In genomic region chrIV:2997302-2997701, ce11 we compare ENCODE assay signal across 5 worm cellular contexts.
TF ChIP-seq lines count a peak whose summit lies in the region.

No protein-coding gene starts in this region.

TF ChIP-seq in whole organism, L1 larva, 84 proteins besides CTCF, POLR2A, EP300 and RAD21:
- no peak for TF ChIP-seq swsn-7 (tag; optimal IDR thresholded peaks at IDR 0.05; lab: Kevin White, UChicago)
- TF ChIP-seq ceh-82 (tag; optimal IDR thresholded peaks at IDR 0.05; lab: Kevin White, UChicago): peak in 1 of 3 experiments; percentile 11
- TF ChIP-seq lsy-2 (tag; optimal IDR thresholded peaks at IDR 0.05; lab: Kevin White, UChicago): no peak
- peak; percentile 73 for TF ChIP-seq lin-14 (GFP tag; optimal IDR thresholded peaks at IDR 0.05; lab: Kevin White, UChicago)
- peak; percentile 61 for TF ChIP-seq ceh-8 (GFP tag; optimal IDR thresholded peaks at IDR 0.05; lab: Kevin White, UChicago)
- no peak for TF ChIP-seq lin-13 (GFP tag; optimal IDR thresholded peaks at IDR 0.05; lab: Kevin White, UChicago)
- TF ChIP-seq rnt-1 (tag; optimal IDR thresholded peaks at IDR 0.05; lab: Kevin White, UChicago): peak; percentile 34
- no peak for TF ChIP-seq mef-2 (tag; optimal IDR thresholded peaks at IDR 0.05; lab: Kevin White, UChicago)
- TF ChIP-seq efl-1 (optimal IDR thresholded peaks at IDR 0.05; lab: Kevin White, UChicago): no peak
- TF ChIP-seq efl-1 (GFP tag; optimal IDR thresholded peaks at IDR 0.05 in 1 of 2; lab: Kevin White, UChicago): peak in 1 of 2 experiments; percentile 6
- TF ChIP-seq mep-1 (tag; optimal IDR thresholded peaks at IDR 0.05; lab: Kevin White, UChicago): peak; percentile 8

TF ChIP-seq in whole organism, L3 larva, 47 proteins besides CTCF, POLR2A, EP300 and RAD21:
- TF ChIP-seq pqm-1 (tag; optimal IDR thresholded peaks at IDR 0.05; lab: Kevin White, UChicago) (no peak), lsy-12 (tag; optimal IDR thresholded peaks at IDR 0.05; lab: Kevin White, UChicago) (no peak), fkh-10 (GFP tag; optimal IDR thresholded peaks at IDR 0.05; lab: Kevin White, UChicago) (no peak), nfya-1 (tag; optimal IDR thresholded peaks at IDR 0.05; lab: Kevin White, UChicago; ENCODE audit: insufficient read depth) (peak; percentile 68), hmg-11 (tag; optimal IDR thresholded peaks at IDR 0.05; lab: Kevin White, UChicago) (no peak), elt-1 (tag; optimal IDR thresholded peaks at IDR 0.05; lab: Kevin White, UChicago) (no peak)

TF ChIP-seq in whole organism, early embryonic, 17 proteins besides CTCF, POLR2A, EP300 and RAD21:
- no peak for TF ChIP-seq hnd-1 (tag; optimal IDR thresholded peaks at IDR 0.05; lab: Kevin White, UChicago)
- TF ChIP-seq hmg-4 (GFP tag; optimal IDR thresholded peaks at IDR 0.05; lab: Kevin White, UChicago): peak; percentile 18
- no peak for TF ChIP-seq pes-1 (GFP tag; IDR thresholded peaks at IDR 0.05; lab: Robert Waterston, UW)
- TF ChIP-seq hmbx-1 (tag; optimal IDR thresholded peaks at IDR 0.05; lab: Kevin White, UChicago): no peak

TF ChIP-seq in whole organism, midembryonic, 9 proteins besides CTCF, POLR2A, EP300 and RAD21:
- no peak for TF ChIP-seq flt-1 (GFP tag; IDR thresholded peaks at IDR 0.05; lab: Robert Waterston, UW)
- 0 out of 2 replicates have a peak, but pooled peaks have one; percentile 44 for TF ChIP-seq tab-1 (GFP tag; IDR thresholded peaks at IDR 0.05; lab: Robert Waterston, UW)
- TF ChIP-seq ztf-23 (GFP tag; IDR thresholded peaks at IDR 0.05; lab: Robert Waterston, UW): no peak

TF ChIP-seq in whole organism, young adult, 124 proteins besides CTCF, POLR2A, EP300 and RAD21:
- TF ChIP-seq attf-3 (GFP tag; conservative IDR thresholded peaks at IDR 0.05; lab: Robert Waterston, UW): no peak
- TF ChIP-seq lag-1 (GFP tag; IDR thresholded peaks at IDR 0.05; lab: Robert Waterston, UW): no peak
- no peak for TF ChIP-seq unc-62 (GFP tag; optimal IDR thresholded peaks at IDR 0.05; lab: Kevin White, UChicago)
- peak; percentile 70; the same call in 1 of the 2 replicates for TF ChIP-seq egrh-3 (GFP tag; IDR thresholded peaks at IDR 0.05; lab: Robert Waterston, UW)
- TF ChIP-seq madf-10 (tag; optimal IDR thresholded peaks at IDR 0.05; lab: Kevin White, UChicago): no peak
- no peak for TF ChIP-seq fkh-3 (tag; optimal IDR thresholded peaks at IDR 0.05; lab: Kevin White, UChicago)
- no peak for TF ChIP-seq cebp-1 (GFP tag; IDR thresholded peaks at IDR 0.05; lab: Robert Waterston, UW)
- TF ChIP-seq cebp-1 (tag; optimal IDR thresholded peaks at IDR 0.05; lab: Kevin White, UChicago): peak; percentile 11
- TF ChIP-seq dox-1 (GFP tag; IDR thresholded peaks at IDR 0.05; lab: Robert Waterston, UW): no peak
- no peak for TF ChIP-seq pha-4 (tag; optimal IDR thresholded peaks at IDR 0.05; lab: Kevin White, UChicago)
- no peak for TF ChIP-seq ceh-27 (GFP tag; optimal IDR thresholded peaks at IDR 0.05; lab: Kevin White, UChicago)
- TF ChIP-seq zfh-2 (GFP tag; conservative IDR thresholded peaks at IDR 0.05; lab: Robert Waterston, UW): peak; percentile 90
- no peak for TF ChIP-seq B0336.3 (GFP tag; IDR thresholded peaks at IDR 0.05; lab: Robert Waterston, UW)
